Worm (Caenorhabditis elegans): ENCODE results near the gene C28H8.5.

DNA sequence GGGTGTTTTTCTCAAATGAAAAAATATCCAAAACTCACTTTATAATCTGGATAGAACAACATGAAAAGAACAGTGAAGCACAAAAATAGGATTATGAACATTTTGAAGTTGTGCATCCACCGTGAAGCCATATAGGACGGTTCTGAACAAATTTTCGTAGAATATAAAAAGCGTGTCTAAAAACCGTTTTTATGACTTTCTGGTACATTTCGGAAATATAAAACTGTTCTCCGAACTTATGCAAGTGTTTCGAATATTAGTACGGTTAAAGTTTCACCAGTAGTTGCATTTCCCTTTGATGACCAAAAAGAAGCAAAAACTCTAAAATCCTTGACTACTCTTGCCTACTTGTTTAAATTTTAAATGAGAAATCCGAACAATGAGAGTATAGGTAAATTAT lies 4.6 kb downstream of the C28H8.5 start, which contains the start of gene C28H8.8:
- no peak for TF ChIP-seq F13H6.1 (tag; optimal IDR thresholded peaks at IDR 0.05)
- no peak for TF ChIP-seq C34F6.9 (tag; optimal IDR thresholded peaks at IDR 0.05)
- TF ChIP-seq lin-39 (tag; optimal IDR thresholded peaks at IDR 0.05) = no peak
- TF ChIP-seq egl-27 (tag; optimal IDR thresholded peaks at IDR 0.05) = no peak
- TF ChIP-seq zag-1 (tag; optimal IDR thresholded peaks at IDR 0.05) = no peak
- no peak for TF ChIP-seq fos-1 (tag; optimal IDR thresholded peaks at IDR 0.05)
- TF ChIP-seq R02D3.7 (tag; optimal IDR thresholded peaks at IDR 0.05) = no peak
